Worm (Caenorhabditis elegans) whole organism, young adult: ENCODE results near the gene dhs-24.

Source experiments
- C17E4.6 ChIP-seq: fragments of 200-800 bp; sonication (Bioruptor generic); IDR thresholded peaks from 2 replicates; pipeline ENCODE4 v1.3.6; 2022; ENCODE audit warnings: missing genetic modification reagents, missing genetic modification characterization, missing compliant biosample characterization
- F49E8.2 ChIP-seq: sonication (generic microtip); optimal IDR thresholded peaks from 3 replicates; lab custom pipeline; 2017; ENCODE audit warnings: missing genetic modification characterization, mild to moderate bottlenecking, missing compliant biosample characterization, antibody characterized with exemption, moderate library complexity; ENCODE audit not compliant: insufficient read depth
- Y53G8AR.9 ChIP-seq: fragments of 200-800 bp; sonication (Bioruptor generic); conservative IDR thresholded peaks from 2 replicates; pipeline ENCODE4 v1.3.6; 2022; ENCODE audit warnings: missing genetic modification reagents, missing genetic modification characterization, missing compliant biosample characterization
- Y79H2A.3 ChIP-seq: fragments of 200-800 bp; sonication (Bioruptor generic); conservative IDR thresholded peaks from 2 replicates; pipeline ENCODE4 v1.3.6; 2022; ENCODE audit warnings: missing genetic modification reagents, missing genetic modification characterization, missing compliant biosample characterization
- Y95B8A.8 ChIP-seq: fragments of 200-800 bp; sonication (Bioruptor generic); IDR thresholded peaks from 2 replicates; pipeline ENCODE4 v1.3.6; 2022; ENCODE audit warnings: missing genetic modification reagents, missing genetic modification characterization, missing compliant biosample characterization
- aptf-2 ChIP-seq: fragments of 200-800 bp; sonication (Bioruptor generic); conservative IDR thresholded peaks from 2 replicates; pipeline ENCODE4 v1.3.6; 2022; ENCODE audit warnings: missing genetic modification reagents, missing genetic modification characterization, missing compliant biosample characterization
- aptf-3 ChIP-seq: fragments of 200-800 bp; sonication (Bioruptor generic); IDR thresholded peaks from 2 replicates; pipeline ENCODE4 v1.3.6; 2022; ENCODE audit warnings: missing genetic modification characterization, missing compliant biosample characterization
- atf-7 ChIP-seq: sonication (generic microtip); optimal IDR thresholded peaks from 2 replicates; lab custom pipeline; 2017; ENCODE audit warnings: mild to moderate bottlenecking, missing genetic modification characterization, missing compliant biosample characterization
- athp-1 ChIP-seq: sonication (generic microtip); optimal IDR thresholded peaks from 2 replicates; lab custom pipeline; 2017; ENCODE audit warnings: mild to moderate bottlenecking, missing genetic modification characterization, missing compliant biosample characterization
- bed-1 ChIP-seq: fragments of 200-800 bp; sonication (Bioruptor generic); IDR thresholded peaks from 2 replicates; pipeline ENCODE4 v1.3.6; 2022; ENCODE audit warnings: missing genetic modification reagents, missing genetic modification characterization, missing compliant biosample characterization
- ccch-3 ChIP-seq: fragments of 200-800 bp; sonication (Bioruptor generic); optimal IDR thresholded peaks from 2 replicates; lab custom pipeline; 2018; ENCODE audit warnings: mild to moderate bottlenecking, missing genetic modification characterization, missing compliant biosample characterization
- cebp-1 ChIP-seq, 2 experiments: fragments of 200-800 bp in 1 of 2; sonication (Bioruptor generic) in 1 of 2; sonication (generic microtip) in 1 of 2; IDR thresholded peaks in 1 of 2; optimal IDR thresholded peaks in 1 of 2; 2 replicates each; pipeline versions ENCODE4 v1.3.6 to Lab custom; 2017 to 2022; ENCODE audit warnings: missing compliant biosample characterization in 2 of 2, missing genetic modification characterization in 2 of 2, mild to moderate bottlenecking in 1 of 2, missing genetic modification reagents in 1 of 2, moderate library complexity in 1 of 2
- dox-1 ChIP-seq: fragments of 200-800 bp; sonication (Bioruptor generic); IDR thresholded peaks from 2 replicates; pipeline ENCODE4 v1.3.6; 2022; ENCODE audit warnings: missing genetic modification reagents, missing genetic modification characterization, missing compliant biosample characterization
- efl-1 ChIP-seq: fragments of 150-350 bp; optimal IDR thresholded peaks from 2 replicates; lab custom pipeline; 2014; ENCODE audit warnings: missing biosample characterization, missing genetic modification reagents, missing genetic modification characterization
- egl-44 ChIP-seq: fragments of 200-800 bp; sonication (Bioruptor generic); IDR thresholded peaks from 2 replicates; pipeline ENCODE4 v1.3.6; 2022; ENCODE audit warnings: missing genetic modification reagents, missing genetic modification characterization, missing compliant biosample characterization
- egrh-3 ChIP-seq: fragments of 200-800 bp; sonication (Bioruptor generic); IDR thresholded peaks from 2 replicates; pipeline ENCODE4 v1.3.6; 2022; ENCODE audit warnings: missing genetic modification reagents, missing genetic modification characterization, missing compliant biosample characterization
- ets-4 ChIP-seq: fragments of 200-800 bp; sonication (Bioruptor generic); optimal IDR thresholded peaks from 2 replicates; lab custom pipeline; 2018; ENCODE audit warnings: mild to moderate bottlenecking, missing genetic modification characterization, missing compliant biosample characterization
- fkh-3 ChIP-seq: sonication (generic microtip); optimal IDR thresholded peaks from 2 replicates; lab custom pipeline; 2016; ENCODE audit warnings: mild to moderate bottlenecking, missing genetic modification characterization, missing compliant biosample characterization
- hmg-1.2 ChIP-seq: fragments of 200-800 bp; sonication (Bioruptor generic); IDR thresholded peaks from 2 replicates; pipeline ENCODE4 v1.3.6; 2022; ENCODE audit warnings: missing genetic modification reagents, missing genetic modification characterization, missing compliant biosample characterization
- lin-40 ChIP-seq: sonication (generic microtip); optimal IDR thresholded peaks from 2 replicates; lab custom pipeline; 2016; ENCODE audit warnings: missing genetic modification characterization, mild to moderate bottlenecking, missing compliant biosample characterization, missing genotype, missing genetic modification reagents
- lir-1 ChIP-seq: fragments of 200-800 bp; sonication (Bioruptor generic); conservative IDR thresholded peaks from 2 replicates; pipeline ENCODE4 v1.3.6; 2022; ENCODE audit warnings: missing genetic modification reagents, missing genetic modification characterization, missing compliant biosample characterization
- lsl-1 ChIP-seq: fragments of 200-800 bp; sonication (Bioruptor generic); optimal IDR thresholded peaks from 2 replicates; lab custom pipeline; 2018; ENCODE audit warnings: mild to moderate bottlenecking, missing genetic modification characterization, moderate library complexity, missing compliant biosample characterization
- madf-3 ChIP-seq: fragments of 200-800 bp; sonication (Bioruptor generic); IDR thresholded peaks from 2 replicates; pipeline ENCODE4 v1.3.6; 2022; ENCODE audit warnings: missing genetic modification reagents, missing genetic modification characterization, missing compliant biosample characterization
- madf-8 ChIP-seq: fragments of 200-800 bp; sonication (Bioruptor generic); conservative IDR thresholded peaks from 2 replicates; pipeline ENCODE4 v1.3.6; 2022; ENCODE audit warnings: missing genetic modification reagents, missing genetic modification characterization, missing compliant biosample characterization
- nfya-2 ChIP-seq: fragments of 200-800 bp; sonication (Bioruptor generic); IDR thresholded peaks from 2 replicates; pipeline ENCODE4 v1.3.6; 2022; ENCODE audit warnings: missing genetic modification reagents, missing genetic modification characterization, missing compliant biosample characterization
- nhr-179 ChIP-seq: sonication (generic microtip); optimal IDR thresholded peaks from 2 replicates; lab custom pipeline; 2016; ENCODE audit warnings: mild to moderate bottlenecking, missing genetic modification characterization, missing compliant biosample characterization
- nhr-27 ChIP-seq: fragments of 200-800 bp; sonication (Bioruptor generic); optimal IDR thresholded peaks from 2 replicates; lab custom pipeline; 2018; ENCODE audit warnings: mild to moderate bottlenecking, missing genetic modification characterization, moderate library complexity, missing compliant biosample characterization
- pha-4 ChIP-seq: fragments of 150-350 bp; sonication (generic microtip); optimal IDR thresholded peaks from 2 replicates; lab custom pipeline; 2014; ENCODE audit warnings: missing biosample characterization, missing genetic modification reagents, missing genetic modification characterization
- sea-2 ChIP-seq: fragments of 200-800 bp; sonication (Bioruptor generic); IDR thresholded peaks from 2 replicates; pipeline ENCODE4 v1.3.6; 2022; ENCODE audit warnings: missing genetic modification characterization, missing compliant biosample characterization
- snpc-1.1 ChIP-seq: sonication (generic microtip); optimal IDR thresholded peaks from 2 replicates; lab custom pipeline; 2017; ENCODE audit warnings: missing genetic modification characterization, mild to moderate bottlenecking, missing compliant biosample characterization, antibody characterized with exemption, moderate library complexity, missing genotype, missing genetic modification reagents; ENCODE audit not compliant: insufficient read depth
- tbx-9 ChIP-seq: sonication (generic microtip); optimal IDR thresholded peaks from 2 replicates; lab custom pipeline; 2016; ENCODE audit warnings: borderline replicate concordance, missing genetic modification characterization, inconsistent platforms, missing compliant biosample characterization
- tlf-1 ChIP-seq: fragments of 200-800 bp; sonication (Bioruptor generic); optimal IDR thresholded peaks from 2 replicates; lab custom pipeline; 2018; ENCODE audit warnings: mild to moderate bottlenecking, missing genetic modification characterization, missing compliant biosample characterization
- xnd-1 ChIP-seq: sonication (generic microtip); optimal IDR thresholded peaks from 2 replicates; lab custom pipeline; 2016; ENCODE audit warnings: missing genotype, missing genetic modification reagents, missing genetic modification characterization, missing compliant biosample characterization
- zfh-2 ChIP-seq: fragments of 200-800 bp; sonication (Bioruptor generic); conservative IDR thresholded peaks from 2 replicates; pipeline ENCODE4 v1.3.6; 2022; ENCODE audit warnings: missing genetic modification reagents, missing genetic modification characterization, missing compliant biosample characterization
- ztf-25 ChIP-seq: fragments of 200-800 bp; sonication (Bioruptor generic); IDR thresholded peaks from 2 replicates; pipeline ENCODE4 v1.3.6; 2022; ENCODE audit warnings: missing genetic modification reagents, missing genetic modification characterization, missing compliant biosample characterization
- ztf-28 ChIP-seq: fragments of 200-800 bp; sonication (Bioruptor generic); IDR thresholded peaks from 2 replicates; pipeline ENCODE4 v1.3.6; 2022; ENCODE audit warnings: missing genetic modification reagents, missing genetic modification characterization, missing compliant biosample characterization

dhs-24 gene

ce11 chrV:19958744-19959143, 12.3 kb upstream of the dhs-24 start, which contains the start of gene srh-172:
Gene srh-172, plus strand, starts transcription at chrV:19959044.
- no peak for TF ChIP-seq nfya-2 (GFP tag; lab: Robert Waterston, UW)
- no peak for TF ChIP-seq fkh-3
- TF ChIP-seq F49E8.2 (tag; lab: Kevin White, UChicago): no peak
- no peak for TF ChIP-seq athp-1 (tag; lab: Kevin White, UChicago)
- no peak for TF ChIP-seq dox-1 (GFP tag; lab: Robert Waterston, UW)
- TF ChIP-seq madf-3 (GFP tag; lab: Robert Waterston, UW): no peak
- TF ChIP-seq ccch-3 (GFP tag; lab: Kevin White, UChicago): no peak
- TF ChIP-seq atf-7 (tag; lab: Kevin White, UChicago): no peak
- TF ChIP-seq ztf-25 (GFP tag; lab: Robert Waterston, UW): no peak
- TF ChIP-seq tlf-1 (GFP tag; lab: Kevin White, UChicago): no peak
- no peak for TF ChIP-seq bed-1 (GFP tag; lab: Robert Waterston, UW)
- no peak for TF ChIP-seq hmg-1.2 (GFP tag; lab: Robert Waterston, UW)
- TF ChIP-seq nhr-179 (tag; lab: Kevin White, UChicago): no peak
- no peak for TF ChIP-seq egl-44 (GFP tag; lab: Robert Waterston, UW)
- no peak for TF ChIP-seq Y53G8AR.9 (GFP tag; lab: Robert Waterston, UW)
- no peak for TF ChIP-seq aptf-2
- TF ChIP-seq egrh-3 (GFP tag; lab: Robert Waterston, UW): no peak
- no peak for TF ChIP-seq xnd-1 (tag; lab: Kevin White, UChicago)
- TF ChIP-seq aptf-3 (GFP tag; lab: Robert Waterston, UW): no peak

ce11 chrV:19955171-19955570, 8.7 kb upstream of the dhs-24 start, which contains the start of gene abhd-3.1:
Gene abhd-3.1, plus strand, starts transcription at chrV:19955488.
- TF ChIP-seq C17E4.6 (no peak), lsl-1 (no peak), Y95B8A.8 (GFP tag; lab: Robert Waterston, UW) (no peak), efl-1 (GFP tag; lab: Kevin White, UChicago) (no peak), sea-2 (GFP tag; lab: Robert Waterston, UW) (no peak), bed-1 (GFP tag; lab: Robert Waterston, UW) (no peak), ets-4 (GFP tag; lab: Kevin White, UChicago) (no peak), madf-8 (GFP tag; lab: Robert Waterston, UW) (no peak), tbx-9 (tag; lab: Kevin White, UChicago) (no peak), snpc-1.1 (tag; lab: Kevin White, UChicago) (no peak), lir-1 (GFP tag; lab: Robert Waterston, UW) (no peak), fkh-3 (no peak), lin-40 (tag; lab: Kevin White, UChicago) (no peak), zfh-2 (no peak), ztf-28 (GFP tag; lab: Robert Waterston, UW) (no peak), Y79H2A.3 (no peak), pha-4 (tag; lab: Kevin White, UChicago) (no peak)

- TF ChIP-seq nhr-27 (tag; lab: Kevin White, UChicago): no peak
Measured at ce11 chrV:19954491-19954890, 8.1 kb upstream of the dhs-24 start.

ce11 chrV:19949721-19950120, 3.3 kb upstream of the dhs-24 start, which contains the start of gene Y60A3A.8:
Gene Y60A3A.8, plus strand, starts transcription at chrV:19949978.
- TF ChIP-seq cebp-1 (GFP tag; IDR thresholded peaks at IDR 0.05; lab: Robert Waterston, UW) (peak; percentile 77), cebp-1 (tag; optimal IDR thresholded peaks at IDR 0.05; lab: Kevin White, UChicago) (peak; percentile 81)
